Worm (Caenorhabditis elegans): ENCODE measurements around the gene C50B6.7.

C50B6.7 gene

DNA sequence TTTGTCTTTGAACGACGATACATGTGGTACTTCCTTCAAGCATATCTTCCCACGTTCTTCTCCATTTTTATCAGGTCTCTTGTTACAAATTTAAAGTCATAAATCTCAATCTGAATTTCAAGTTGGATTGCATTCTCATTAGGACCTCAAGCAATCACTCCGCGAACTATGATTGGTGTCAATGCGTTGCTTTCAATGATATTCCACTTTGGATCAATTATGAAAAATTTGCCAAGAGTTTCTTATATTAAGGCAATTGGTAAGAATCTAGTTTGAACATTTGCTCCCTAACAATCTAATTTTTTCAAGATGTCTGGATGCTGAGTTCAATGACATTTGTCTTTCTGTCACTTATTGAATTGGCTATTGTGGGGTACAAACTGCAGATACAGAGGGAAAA, 17.5 kb upstream of the C50B6.7 start:
- TF ChIP-seq blmp-1 (tag; optimal IDR thresholded peaks at IDR 0.05; ENCODE audit: insufficient read depth) (no peak), ceh-16 (tag; optimal IDR thresholded peaks at IDR 0.05) (no peak), nhr-77 (tag; optimal IDR thresholded peaks at IDR 0.05) (no peak), ceh-82 (tag; optimal IDR thresholded peaks at IDR 0.05) (no peak), elt-1 (tag; optimal IDR thresholded peaks at IDR 0.05) (no peak), dmd-4 (tag; optimal IDR thresholded peaks at IDR 0.05) (no peak), fos-1 (tag; optimal IDR thresholded peaks at IDR 0.05) (no peak), ztf-4 (tag; optimal IDR thresholded peaks at IDR 0.05) (no peak), gmeb-1 (tag; optimal IDR thresholded peaks at IDR 0.05) (no peak), egl-27 (tag; optimal IDR thresholded peaks at IDR 0.05) (no peak), sem-4 (tag; optimal IDR thresholded peaks at IDR 0.05) (no peak), sma-9 (GFP tag; optimal IDR thresholded peaks at IDR 0.05) (no peak), sma-9 (tag; optimal IDR thresholded peaks at IDR 0.05) (no peak), ztf-11 (tag; optimal IDR thresholded peaks at IDR 0.05) (no peak), unc-62 (GFP tag; optimal IDR thresholded peaks at IDR 0.05) (no peak), lin-11 (tag; optimal IDR thresholded peaks at IDR 0.05) (no peak), R02D3.7 (tag; optimal IDR thresholded peaks at IDR 0.05) (no peak)

DNA sequence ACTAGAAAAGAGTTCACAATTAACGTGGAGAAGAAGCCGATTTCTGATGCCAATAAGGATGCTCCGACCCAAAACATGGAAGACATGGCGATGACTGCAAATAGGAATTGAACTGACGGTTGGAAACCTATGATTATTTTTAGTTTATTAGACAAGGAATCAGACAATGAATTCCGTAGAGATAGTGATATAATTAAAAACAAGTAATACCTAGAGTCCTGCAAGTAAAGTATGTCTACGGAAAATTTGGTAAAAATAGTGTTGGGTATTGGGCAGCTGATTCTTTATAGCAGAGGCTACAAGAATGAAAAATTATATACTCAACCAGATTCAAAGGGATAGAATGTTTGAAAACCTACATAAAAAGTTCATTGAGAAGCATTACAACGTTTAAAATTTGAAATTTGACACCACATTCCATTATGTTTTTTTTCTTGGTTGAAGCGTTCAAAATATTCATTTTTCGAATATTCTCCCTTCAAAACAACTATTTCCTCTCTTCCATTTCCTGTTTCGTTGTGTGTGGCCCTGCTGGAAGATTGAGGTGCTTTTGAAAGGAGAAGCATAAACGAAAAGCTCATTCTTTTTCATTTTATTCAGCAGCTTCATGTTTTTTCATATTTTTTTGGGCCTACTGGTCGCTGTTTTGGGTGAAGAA, 15.0 kb upstream of the C50B6.7 start, which contains the start of the genes str-4 and lgc-48:
Gene str-4 (minus strand): TSS at position 101 of the 658 bp plus-strand sequence.
Gene lgc-48 (plus strand): TSS at position 608 of the 658 bp plus-strand sequence.
- TF ChIP-seq mdl-1 (tag; optimal IDR thresholded peaks at IDR 0.05) (no peak), nhr-23 (tag; optimal IDR thresholded peaks at IDR 0.05) (no peak), aly-2 (tag; optimal IDR thresholded peaks at IDR 0.05) (no peak), R02D3.7 (tag; optimal IDR thresholded peaks at IDR 0.05) (no peak), mab-5 (tag; optimal IDR thresholded peaks at IDR 0.05) (no peak), lin-11 (tag; optimal IDR thresholded peaks at IDR 0.05) (no peak), peb-1 (tag; optimal IDR thresholded peaks at IDR 0.05) (no peak), ceh-82 (tag; optimal IDR thresholded peaks at IDR 0.05) (no peak), ztf-4 (tag; optimal IDR thresholded peaks at IDR 0.05) (no peak), ama-1 (optimal IDR thresholded peaks at IDR 0.05) (no peak), sma-9 (GFP tag; optimal IDR thresholded peaks at IDR 0.05) (no peak), sma-9 (tag; optimal IDR thresholded peaks at IDR 0.05) (no peak), nhr-77 (tag; optimal IDR thresholded peaks at IDR 0.05) (no peak), snpc-4 (tag; optimal IDR thresholded peaks at IDR 0.05) (no peak)

DNA sequence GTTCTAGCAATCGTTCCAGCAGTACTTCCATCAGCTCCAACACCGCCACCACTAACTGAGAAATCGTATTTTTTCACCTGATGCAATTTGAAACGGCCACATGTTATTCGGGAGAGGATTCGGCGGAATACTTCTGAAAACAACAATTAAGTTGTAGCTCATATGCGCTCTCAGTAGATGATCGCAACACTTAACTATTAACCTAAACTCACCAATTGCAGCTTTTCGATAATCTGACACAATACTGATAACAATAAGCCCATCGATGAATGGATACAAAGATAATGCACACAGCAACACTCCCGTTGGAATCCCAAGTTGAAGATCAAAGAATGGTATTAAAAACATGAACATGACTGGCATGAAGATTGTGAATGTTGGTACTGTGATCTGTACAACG, 13.3 kb upstream of the C50B6.7 start:
- TF ChIP-seq ama-1 (optimal IDR thresholded peaks at IDR 0.05) = no peak

DNA sequence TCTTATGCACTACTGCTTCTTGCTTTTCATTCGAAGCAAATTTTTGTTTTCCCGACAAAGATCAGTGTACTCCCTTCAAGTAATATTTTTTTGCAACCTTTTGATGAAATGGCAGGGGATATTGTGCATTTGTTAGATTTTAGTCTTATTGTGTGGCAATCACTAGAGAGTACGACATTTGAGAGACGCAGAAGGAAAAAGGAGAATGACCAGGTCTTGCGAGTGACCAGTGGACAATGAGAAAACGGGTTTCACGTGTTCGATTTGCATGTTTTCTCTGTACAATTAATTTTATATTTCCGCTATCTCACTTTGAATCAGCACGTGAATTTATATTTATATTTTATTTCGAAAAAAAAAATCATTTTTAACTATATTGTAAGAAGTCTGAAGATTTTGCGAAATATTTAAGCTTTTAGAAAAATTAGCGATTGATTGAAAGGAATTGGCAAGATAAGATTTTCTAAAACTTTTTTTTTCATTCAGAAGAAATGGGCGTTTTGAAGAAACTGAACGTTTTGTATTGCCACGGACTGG, 11.2 kb upstream of the C50B6.7 start, which contains the start of gene C50B6.9:
Gene C50B6.9 (plus strand): TSS at position 487 of the 537 bp plus-strand sequence.
- TF ChIP-seq ztf-4 (tag; optimal IDR thresholded peaks at IDR 0.05) (no peak), nhr-12 (tag; optimal IDR thresholded peaks at IDR 0.05) (no peak), sem-4 (tag; optimal IDR thresholded peaks at IDR 0.05) (no peak), F13H6.1 (tag; optimal IDR thresholded peaks at IDR 0.05) (peak; percentile 3)

DNA sequence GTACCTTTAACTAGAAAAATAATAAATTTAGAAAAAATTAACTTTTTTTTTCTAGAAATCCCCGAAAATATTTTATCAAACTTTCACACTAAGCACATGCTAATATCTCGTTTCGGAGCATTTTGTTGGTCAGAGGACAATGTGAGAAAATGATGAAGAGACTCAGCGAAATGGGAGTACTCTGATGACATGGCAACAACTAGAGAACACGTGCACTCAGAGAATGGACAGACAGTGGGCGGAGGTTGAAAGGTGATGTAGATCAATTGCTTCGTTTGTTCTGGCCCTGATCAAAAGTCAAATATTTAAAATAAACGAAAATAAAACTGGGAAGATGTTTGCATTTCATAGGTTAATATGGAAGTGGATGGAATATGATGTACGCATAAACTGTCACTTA, 9.7 kb upstream of the C50B6.7 start:
- TF ChIP-seq sma-9 (GFP tag; optimal IDR thresholded peaks at IDR 0.05) (peak; percentile 68), sma-9 (tag; optimal IDR thresholded peaks at IDR 0.05) (no peak), nhr-21 (tag; optimal IDR thresholded peaks at IDR 0.05) (no peak)

DNA sequence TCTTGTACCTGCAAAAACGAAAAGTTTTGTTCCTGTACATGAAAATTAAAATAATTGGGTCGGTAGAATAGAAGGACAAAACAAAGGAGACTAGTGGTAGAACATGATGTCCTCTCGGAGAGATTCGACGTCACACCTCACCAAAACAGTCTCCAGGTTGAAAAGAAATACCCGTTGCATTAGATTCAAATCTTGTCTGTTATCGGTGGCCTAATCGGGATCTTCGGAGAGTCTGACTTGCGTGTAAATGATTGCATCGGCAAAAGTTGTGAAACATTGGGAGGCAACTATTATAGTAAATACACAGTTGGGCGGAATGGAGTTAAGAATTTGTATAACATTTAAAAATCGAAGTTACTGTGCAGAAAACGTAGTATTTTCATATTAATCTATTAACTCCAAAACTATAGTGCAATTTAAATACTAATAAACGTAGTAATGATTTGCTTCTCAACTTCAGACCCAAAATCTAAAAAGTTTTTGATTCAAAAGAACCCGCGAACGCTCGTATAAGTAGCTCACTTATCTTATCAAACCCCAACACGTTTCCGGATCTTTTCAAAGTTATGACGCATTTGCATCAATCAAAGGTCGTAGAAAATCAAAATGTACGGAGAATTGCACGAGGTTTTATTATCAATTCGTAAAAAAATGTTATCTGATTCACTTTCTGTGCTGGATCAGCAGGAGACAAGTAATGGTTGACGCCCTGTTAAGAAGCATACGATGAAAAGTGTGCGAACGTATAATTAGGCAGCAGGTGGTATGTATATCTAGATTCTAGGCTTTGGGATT, 8.8 kb upstream of the C50B6.7 start, which contains the start of gene nhr-168:
Gene nhr-168 (minus strand): TSS at position 486 of the 795 bp plus-strand sequence.
- TF ChIP-seq aly-2 (tag; optimal IDR thresholded peaks at IDR 0.05) (no peak), fos-1 (tag; optimal IDR thresholded peaks at IDR 0.05) (peak; percentile 65), nhr-12 (tag; optimal IDR thresholded peaks at IDR 0.05) (no peak), blmp-1 (tag; optimal IDR thresholded peaks at IDR 0.05; ENCODE audit: insufficient read depth) (no peak), sma-9 (GFP tag; optimal IDR thresholded peaks at IDR 0.05) (peak; percentile 80), sma-9 (tag; optimal IDR thresholded peaks at IDR 0.05) (no peak), nhr-237 (tag; optimal IDR thresholded peaks at IDR 0.05) (no peak), ztf-4 (tag; optimal IDR thresholded peaks at IDR 0.05) (no peak), nhr-21 (tag; optimal IDR thresholded peaks at IDR 0.05) (no peak), elt-3 (tag; optimal IDR thresholded peaks at IDR 0.05) (no peak), ceh-82 (tag; optimal IDR thresholded peaks at IDR 0.05) (no peak), F13H6.1 (tag; optimal IDR thresholded peaks at IDR 0.05) (no peak), snpc-4 (tag; optimal IDR thresholded peaks at IDR 0.05) (no peak), sem-4 (tag; optimal IDR thresholded peaks at IDR 0.05) (no peak), elt-1 (tag; optimal IDR thresholded peaks at IDR 0.05) (peak; percentile 92), crh-2 (tag; optimal IDR thresholded peaks at IDR 0.05) (no peak), unc-55 (GFP tag; optimal IDR thresholded peaks at IDR 0.05) (no peak), ZK546.5 (tag; optimal IDR thresholded peaks at IDR 0.05) (no peak), unc-39 (tag; optimal IDR thresholded peaks at IDR 0.05) (no peak), nhr-23 (tag; optimal IDR thresholded peaks at IDR 0.05) (peak; percentile 80), ceh-16 (tag; optimal IDR thresholded peaks at IDR 0.05) (peak; percentile 66), C34F6.9 (tag; optimal IDR thresholded peaks at IDR 0.05) (no peak)

Measured in whole organism, L2 larva.